Fruit fly (Drosophila melanogaster) whole organism, embryonic: Measurements from ENCODE around the gene net.

Source experiments
- Abd-B ChIP-seq: fragments of 200-800 bp; sonication (Bioruptor generic); optimal IDR thresholded peaks from 2 replicates; lab custom pipeline; 2018; ENCODE audit warnings: missing biosample characterization, mild to moderate bottlenecking, missing genetic modification characterization, moderate library complexity
- Antp ChIP-seq: fragments of 200-800 bp; sonication (Bioruptor generic); optimal IDR thresholded peaks from 3 replicates; lab custom pipeline; 2016; ENCODE audit warnings: missing biosample characterization, missing genetic modification characterization
- C15 ChIP-seq: fragments of 200-800 bp; sonication (Bioruptor generic); IDR thresholded peaks from 3 replicates; pipeline ENCODE4 v1.3.6; 2022; ENCODE audit warnings: missing biosample characterization, missing genetic modification characterization
- CG10431 ChIP-seq: fragments of 200-800 bp; sonication (Bioruptor generic); optimal IDR thresholded peaks from 3 replicates; lab custom pipeline; 2018; ENCODE audit warnings: missing biosample characterization, mild to moderate bottlenecking, missing genetic modification characterization
- CG10565 ChIP-seq: fragments of 200-800 bp; sonication (Bioruptor generic); optimal IDR thresholded peaks from 3 replicates; lab custom pipeline; 2016; ENCODE audit warnings: missing biosample characterization, mild to moderate bottlenecking, missing genetic modification characterization
- CG11247 ChIP-seq: fragments of 200-800 bp; sonication (Bioruptor generic); IDR thresholded peaks from 2 replicates; pipeline ENCODE4 v1.3.6; 2022; ENCODE audit warnings: missing biosample characterization, missing genetic modification characterization
- CG11456 ChIP-seq: fragments of 200-800 bp; sonication (Bioruptor generic); IDR thresholded peaks from 3 replicates; pipeline ENCODE4 v1.3.6; 2022; ENCODE audit warnings: missing biosample characterization, missing genetic modification characterization
- CG13296 ChIP-seq: fragments of 200-800 bp; sonication (Bioruptor generic); optimal IDR thresholded peaks from 3 replicates; lab custom pipeline; 2018; ENCODE audit warnings: missing biosample characterization, mild to moderate bottlenecking, missing genetic modification characterization
- CG13894 ChIP-seq: fragments of 200-800 bp; sonication (Bioruptor generic); optimal IDR thresholded peaks from 3 replicates; lab custom pipeline; 2018; ENCODE audit warnings: missing biosample characterization, mild to moderate bottlenecking, missing genetic modification characterization, moderate library complexity
- CG14441 ChIP-seq: fragments of 200-800 bp; sonication (Bioruptor generic); IDR thresholded peaks from 2 replicates; pipeline ENCODE4 v1.3.6; 2022; ENCODE audit warnings: missing biosample characterization, missing genetic modification characterization
- CG15479 ChIP-seq: fragments of 200-800 bp; sonication (Bioruptor generic); optimal IDR thresholded peaks from 3 replicates; lab custom pipeline; 2019; ENCODE audit warnings: missing biosample characterization, mild to moderate bottlenecking, missing genetic modification characterization, moderate library complexity
- CG15601 ChIP-seq: fragments of 200-800 bp; sonication (Bioruptor generic); optimal IDR thresholded peaks from 3 replicates; lab custom pipeline; 2019; ENCODE audit warnings: missing biosample characterization, mild to moderate bottlenecking, missing genetic modification characterization, moderate library complexity
- CG15696 ChIP-seq: fragments of 200-800 bp; sonication (Bioruptor generic); optimal IDR thresholded peaks from 2 replicates; lab custom pipeline; 2019; ENCODE audit warnings: missing biosample characterization, mild to moderate bottlenecking, missing genetic modification characterization, moderate library complexity
- CG1647 ChIP-seq: fragments of 200-800 bp; sonication (Bioruptor generic); optimal IDR thresholded peaks from 3 replicates; lab custom pipeline; 2016; ENCODE audit warnings: missing biosample characterization, missing genetic modification characterization
- CG17829 ChIP-seq: fragments of 200-800 bp; optimal IDR thresholded peaks from 2 replicates; lab custom pipeline; 2019; ENCODE audit warnings: missing biosample characterization, mild to moderate bottlenecking, missing genetic modification characterization, moderate library complexity
- CG2120 ChIP-seq: fragments of 200-800 bp; sonication (Bioruptor generic); optimal IDR thresholded peaks from 3 replicates; lab custom pipeline; 2016; ENCODE audit warnings: missing biosample characterization, missing genetic modification characterization
- CG2875 ChIP-seq: fragments of 200-800 bp; sonication (Bioruptor generic); optimal IDR thresholded peaks from 2 replicates; lab custom pipeline; 2017; ENCODE audit warnings: missing biosample characterization, mild to moderate bottlenecking, missing genetic modification characterization, missing genetic modification reagents
- CG3065 ChIP-seq: fragments of 200-800 bp; sonication (Bioruptor generic); optimal IDR thresholded peaks from 2 replicates; lab custom pipeline; 2016; ENCODE audit warnings: missing biosample characterization, missing genetic modification characterization
- CG31224 ChIP-seq: fragments of 200-800 bp; sonication (Bioruptor generic); IDR thresholded peaks from 2 replicates; pipeline ENCODE4 v1.3.6; 2022; ENCODE audit warnings: missing biosample characterization, missing genetic modification characterization
- CG3726 ChIP-seq: fragments of 200-800 bp; sonication (Bioruptor generic); IDR thresholded peaks from 3 replicates; pipeline ENCODE4, ENCODE4 v1.3.6; 2022; ENCODE audit warnings: missing biosample characterization, missing genetic modification characterization
- CG4617 ChIP-seq: fragments of 200-800 bp; sonication (Bioruptor generic); optimal IDR thresholded peaks from 3 replicates; lab custom pipeline; 2016; ENCODE audit warnings: missing biosample characterization, missing genetic modification characterization, borderline replicate concordance
- CG4854 ChIP-seq: fragments of 200-800 bp; sonication (Bioruptor generic); optimal IDR thresholded peaks from 2 replicates; lab custom pipeline; 2016; ENCODE audit warnings: missing biosample characterization, missing genetic modification characterization, inconsistent platforms
- CG6854 ChIP-seq: fragments of 200-800 bp; sonication (Bioruptor generic); optimal IDR thresholded peaks from 3 replicates; lab custom pipeline; 2017; ENCODE audit warnings: missing biosample characterization, mild to moderate bottlenecking, missing genetic modification characterization
- CG8944 ChIP-seq: fragments of 200-800 bp; sonication (Bioruptor generic); optimal IDR thresholded peaks from 3 replicates; lab custom pipeline; 2016; ENCODE audit warnings: missing biosample characterization, missing genetic modification characterization
- CG9215 ChIP-seq: fragments of 200-800 bp; sonication (Bioruptor generic); IDR thresholded peaks from 2 replicates; pipeline ENCODE4 v1.3.6; 2022; ENCODE audit warnings: missing biosample characterization, missing genetic modification characterization
- CG9727 ChIP-seq: fragments of 200-800 bp; sonication (Bioruptor generic); optimal IDR thresholded peaks from 3 replicates; lab custom pipeline; 2017; ENCODE audit warnings: missing biosample characterization, mild to moderate bottlenecking, missing genetic modification characterization
- CG9797 ChIP-seq: fragments of 200-800 bp; sonication (Bioruptor generic); optimal IDR thresholded peaks from 3 replicates; lab custom pipeline; 2018; ENCODE audit warnings: missing biosample characterization, mild to moderate bottlenecking, missing genetic modification characterization
- CHES-1-like ChIP-seq: fragments of 200-800 bp; sonication (Bioruptor generic); optimal IDR thresholded peaks from 2 replicates; lab custom pipeline; 2016; ENCODE audit warnings: missing biosample characterization, missing genetic modification characterization
- Dad ChIP-seq: fragments of 200-800 bp; sonication (Bioruptor generic); optimal IDR thresholded peaks from 3 replicates; lab custom pipeline; 2016; ENCODE audit warnings: missing biosample characterization, missing genetic modification characterization
- Fer1 ChIP-seq: fragments of 200-800 bp; sonication (Bioruptor generic); optimal IDR thresholded peaks from 2 replicates; lab custom pipeline; 2017; ENCODE audit warnings: missing biosample characterization, mild to moderate bottlenecking, missing genetic modification characterization
- HmgD ChIP-seq: fragments of 200-800 bp; sonication (Bioruptor generic); optimal IDR thresholded peaks from 3 replicates; lab custom pipeline; 2016; ENCODE audit warnings: missing biosample characterization, missing genetic modification characterization
- Med ChIP-seq: fragments of 200-800 bp; sonication (Bioruptor generic); peaks from one replicate; lab custom pipeline; 2016; ENCODE audit warnings: missing biosample characterization, missing genetic modification characterization, mild to moderate bottlenecking, inconsistent platforms, moderate library complexity
- NC2β ChIP-seq: fragments of 200-800 bp; sonication (Bioruptor generic); optimal IDR thresholded peaks from 2 replicates; lab custom pipeline; 2016; ENCODE audit warnings: missing biosample characterization, missing genetic modification characterization
- Rfx ChIP-seq: fragments of 200-800 bp; sonication (Bioruptor generic); IDR thresholded peaks from 2 replicates; pipeline ENCODE4 v1.3.6; 2022; ENCODE audit warnings: missing biosample characterization, missing genetic modification characterization
- Xrp1 ChIP-seq: fragments of 200-800 bp; sonication (Bioruptor generic); IDR thresholded peaks from 2 replicates; pipeline ENCODE4 v1.3.6; 2022; ENCODE audit warnings: missing biosample characterization, missing genetic modification characterization
- abd-A ChIP-seq: fragments of 200-800 bp; sonication (Bioruptor generic); optimal IDR thresholded peaks from 3 replicates; lab custom pipeline; 2019; ENCODE audit warnings: missing biosample characterization, mild to moderate bottlenecking, missing genetic modification characterization, moderate library complexity
- ac ChIP-seq: fragments of 200-800 bp; sonication (Bioruptor generic); optimal IDR thresholded peaks from 3 replicates; lab custom pipeline; 2017; ENCODE audit warnings: missing biosample characterization, mild to moderate bottlenecking, missing genetic modification characterization
- ato ChIP-seq: fragments of 200-800 bp; sonication (Bioruptor generic); IDR thresholded peaks from 2 replicates; pipeline ENCODE4 v1.3.6; 2022; ENCODE audit warnings: missing biosample characterization, missing genetic modification characterization; ENCODE audit not compliant: partially characterized antibody
- cas ChIP-seq: fragments of 200-800 bp; sonication (Bioruptor generic); IDR thresholded peaks from 2 replicates; pipeline ENCODE4 v1.3.6; 2022; ENCODE audit warnings: missing biosample characterization, missing genetic modification characterization
- chinmo ChIP-seq: fragments of 200-800 bp; sonication (Bioruptor generic); IDR thresholded peaks from 4 replicates; pipeline ENCODE4 v1.3.6; 2022; ENCODE audit warnings: missing biosample characterization, missing genetic modification characterization; ENCODE audit not compliant: partially characterized antibody
- crp ChIP-seq, 2 experiments: fragments of 200-800 bp; sonication (Bioruptor generic); optimal IDR thresholded peaks; 2 replicates in 1 of 2; 3 replicates in 1 of 2; lab custom pipeline; 2017; ENCODE audit warnings: missing biosample characterization in 2 of 2, missing genetic modification characterization in 2 of 2, mild to moderate bottlenecking in 1 of 2, moderate library complexity in 1 of 2
- da ChIP-seq: fragments of 200-800 bp; sonication (Bioruptor generic); optimal IDR thresholded peaks from 2 replicates; lab custom pipeline; 2016; ENCODE audit warnings: missing biosample characterization, missing genetic modification characterization
- emc ChIP-seq: fragments of 200-800 bp; sonication (Bioruptor generic); optimal IDR thresholded peaks from 2 replicates; lab custom pipeline; 2016; ENCODE audit warnings: missing biosample characterization, missing genetic modification characterization
- ems ChIP-seq: fragments of 200-800 bp; sonication (Bioruptor generic); optimal IDR thresholded peaks from 3 replicates; lab custom pipeline; 2016; ENCODE audit warnings: missing biosample characterization, missing genetic modification characterization
- eve ChIP-seq, 2 experiments: fragments of >200 bp; optimal IDR thresholded peaks; 2 replicates each; lab custom pipeline; 2017; ENCODE audit warnings: missing biosample characterization in 2 of 2, missing genetic modification characterization in 2 of 2
- grn ChIP-seq: fragments of 200-800 bp; sonication (Bioruptor generic); optimal IDR thresholded peaks from 3 replicates; lab custom pipeline; 2017; ENCODE audit warnings: missing biosample characterization, missing genetic modification characterization
- lab ChIP-seq: fragments of 200-800 bp; sonication (Bioruptor generic); optimal IDR thresholded peaks from 3 replicates; lab custom pipeline; 2017; ENCODE audit warnings: missing biosample characterization, missing genetic modification characterization, mild to moderate bottlenecking, moderate library complexity, missing genetic modification reagents
- sim ChIP-seq: fragments of 200-800 bp; sonication (Bioruptor generic); IDR thresholded peaks from 2 replicates; pipeline ENCODE4 v1.3.6; 2022; ENCODE audit warnings: missing biosample characterization, missing genetic modification characterization
- tin ChIP-seq: fragments of 200-800 bp; sonication (Bioruptor generic); optimal IDR thresholded peaks from 3 replicates; lab custom pipeline; 2016; ENCODE audit warnings: missing biosample characterization, missing genetic modification characterization
- yki ChIP-seq: fragments of >200 bp; optimal IDR thresholded peaks from 3 replicates; lab custom pipeline; 2018
- zfh2 ChIP-seq: fragments of 200-800 bp; sonication (Bioruptor generic); optimal IDR thresholded peaks from 2 replicates; lab custom pipeline; 2016; ENCODE audit warnings: missing biosample characterization, missing genetic modification characterization

Gene net

dm6 chr2L:73760-74388, 13.3 kb downstream of the net start:
- TF ChIP-seq Abd-B (GFP tag; lab: Kevin White, UChicago), result no peak
- no peak for TF ChIP-seq Antp (GFP tag; lab: Kevin White, UChicago)
- TF ChIP-seq CG8944 (GFP tag; lab: Kevin White, UChicago), result no peak
- no peak for TF ChIP-seq tin (GFP tag; lab: Kevin White, UChicago)
- no peak for TF ChIP-seq CG11456 (GFP tag; lab: Robert Waterston, UW)
- TF ChIP-seq CG9215, result no peak
- no peak for TF ChIP-seq zfh2 (GFP tag; lab: Kevin White, UChicago)
- TF ChIP-seq CG9727 (GFP tag; lab: Kevin White, UChicago), result no peak
- peak; percentile 11 for TF ChIP-seq CG13296 (GFP tag; lab: Kevin White, UChicago)
- TF ChIP-seq HmgD, result no peak
- no peak for TF ChIP-seq ac
- no peak for TF ChIP-seq CG17829
- no peak for TF ChIP-seq CG11247 (GFP tag; lab: Robert Waterston, UW)
- TF ChIP-seq ato, result no peak
- no peak for TF ChIP-seq CG3065 (GFP tag; lab: Kevin White, UChicago)
- peak; percentile 8 for TF ChIP-seq Fer1
- no peak for TF ChIP-seq cas (GFP tag; lab: Robert Waterston, UW)
- TF ChIP-seq Rfx (GFP tag; lab: Robert Waterston, UW), result peak; percentile 25; the same call in 1 of the 2 replicates
- TF ChIP-seq CG15479, result no peak
- no peak for TF ChIP-seq CG10431
- no peak for TF ChIP-seq CG4854
- TF ChIP-seq Xrp1, result no peak
- TF ChIP-seq CG13894, result peak; percentile 59
- no peak for TF ChIP-seq yki (lab: Kevin White, UChicago)
- TF ChIP-seq CG14441 (GFP tag; lab: Robert Waterston, UW), result no peak
- no peak for TF ChIP-seq Dad (GFP tag; lab: Kevin White, UChicago)
- TF ChIP-seq ems (GFP tag; lab: Kevin White, UChicago), result no peak
- TF ChIP-seq grn (GFP tag; lab: Kevin White, UChicago), result no peak
- no peak for TF ChIP-seq CG31224 (GFP tag; lab: Robert Waterston, UW)
- TF ChIP-seq crp (GFP tag; optimal IDR thresholded peaks at IDR 0.05; lab: Kevin White, UChicago), result peak in 1 of 2 experiments; percentile 54
- TF ChIP-seq C15 (GFP tag; lab: Robert Waterston, UW), result no peak
- 0 out of 4 replicates have a peak, but pooled peaks have one; percentile 37 for TF ChIP-seq chinmo (GFP tag; lab: Robert Waterston, UW)
- no peak for TF ChIP-seq CHES-1-like (GFP tag; lab: Kevin White, UChicago)
- TF ChIP-seq CG4617 (GFP tag; lab: Kevin White, UChicago), result no peak
- TF ChIP-seq lab (GFP tag; lab: Kevin White, UChicago), result peak; percentile 12
- no peak for TF ChIP-seq CG10565 (GFP tag; lab: Kevin White, UChicago)
- TF ChIP-seq CG6854, result no peak
- no peak for TF ChIP-seq CG1647 (GFP tag; lab: Kevin White, UChicago)
- no peak for TF ChIP-seq da (GFP tag; lab: Kevin White, UChicago)
- no peak for TF ChIP-seq NC2β (GFP tag; lab: Kevin White, UChicago)
- peak; percentile 42 for TF ChIP-seq Med (GFP tag; lab: Kevin White, UChicago)
- no peak for TF ChIP-seq emc (GFP tag; lab: Kevin White, UChicago)
- no peak for TF ChIP-seq CG3726 (GFP tag; lab: Robert Waterston, UW)
- TF ChIP-seq eve (GFP tag; optimal IDR thresholded peaks at IDR 0.05; lab: Kevin White, UChicago), result peak in 1 of 2 experiments; percentile 26
- no peak for TF ChIP-seq CG2875 (GFP tag; lab: Kevin White, UChicago)
- TF ChIP-seq CG2120 (GFP tag; lab: Kevin White, UChicago), result peak; percentile 18
- TF ChIP-seq CG9797 (GFP tag; lab: Kevin White, UChicago), result no peak
- no peak for TF ChIP-seq CG15696 (tag; lab: Kevin White, UChicago)
- TF ChIP-seq abd-A (tag; lab: Kevin White, UChicago), result peak; percentile 18
- no peak for TF ChIP-seq sim (GFP tag; lab: Robert Waterston, UW)
- TF ChIP-seq CG15601 (tag; lab: Kevin White, UChicago), result no peak
